Worm (Caenorhabditis elegans) whole organism, mixed stage, embryonic: ENCODE measurements around the gene samt-1.

Source experiments
- mls-2 ChIP-seq: sonication (generic microtip); optimal IDR thresholded peaks from 2 replicates; lab custom pipeline; 2016; ENCODE audit warnings: mild to moderate bottlenecking, missing genetic modification characterization, moderate library complexity, missing compliant biosample characterization
- nhr-237 ChIP-seq: fragments of 150-350 bp; optimal IDR thresholded peaks from 2 replicates; lab custom pipeline; 2014; ENCODE audit warnings: missing biosample characterization, missing genetic modification characterization
- nhr-28 ChIP-seq: fragments of 150-350 bp; optimal IDR thresholded peaks from 2 replicates; lab custom pipeline; 2014; ENCODE audit warnings: missing biosample characterization, missing genetic modification characterization
- nhr-76 ChIP-seq: sonication (generic microtip); optimal IDR thresholded peaks from 2 replicates; lab custom pipeline; 2017; ENCODE audit warnings: missing biosample characterization, missing genetic modification characterization
- pha-4 ChIP-seq: fragments of 150-350 bp; optimal IDR thresholded peaks from 2 replicates; lab custom pipeline; 2018; ENCODE audit warnings: missing biosample characterization, missing genetic modification reagents, missing genetic modification characterization

- no peak for TF ChIP-seq nhr-237 (tag; lab: Kevin White, UChicago)
- no peak for TF ChIP-seq pha-4 (tag; lab: Kevin White, UChicago)
- TF ChIP-seq nhr-28 (tag; lab: Kevin White, UChicago), result no peak
- TF ChIP-seq mls-2 (tag; lab: Kevin White, UChicago), result no peak
- TF ChIP-seq nhr-76, result no peak
Observed at ce11 chrIV:2886655-2887054, 44.5 kb upstream of the samt-1 start, which contains the start of gene dml-1.
